Worm (Caenorhabditis elegans) whole organism, L1 larva: ENCODE results near the gene ipmk-1.

Experiments
- ama-1 ChIP-seq: fragments of 150-350 bp; optimal IDR thresholded peaks from 2 replicates; lab custom pipeline; 2014
- dpl-1 ChIP-seq, 3 experiments: fragments of 150-350 bp in 2 of 3; sonication (generic microtip) in 1 of 3; optimal IDR thresholded peaks; 2 replicates each; lab custom pipeline; 2014 to 2017; ENCODE audit warnings: missing biosample characterization in 3 of 3, missing genetic modification characterization in 3 of 3, missing genetic modification reagents in 3 of 3

ce11 chrIV:12581046-12581445 is 33.1 kb downstream of the ipmk-1 start, which contains the start of gene K08E7.6:
- TF ChIP-seq ama-1 (no peak), dpl-1 (GFP tag; optimal IDR thresholded peaks at IDR 0.05; lab: Kevin White, UChicago) (no peak)
